Worm (Caenorhabditis elegans): ENCODE data around the gene F48C5.2.

The F48C5.2 gene

DNA sequence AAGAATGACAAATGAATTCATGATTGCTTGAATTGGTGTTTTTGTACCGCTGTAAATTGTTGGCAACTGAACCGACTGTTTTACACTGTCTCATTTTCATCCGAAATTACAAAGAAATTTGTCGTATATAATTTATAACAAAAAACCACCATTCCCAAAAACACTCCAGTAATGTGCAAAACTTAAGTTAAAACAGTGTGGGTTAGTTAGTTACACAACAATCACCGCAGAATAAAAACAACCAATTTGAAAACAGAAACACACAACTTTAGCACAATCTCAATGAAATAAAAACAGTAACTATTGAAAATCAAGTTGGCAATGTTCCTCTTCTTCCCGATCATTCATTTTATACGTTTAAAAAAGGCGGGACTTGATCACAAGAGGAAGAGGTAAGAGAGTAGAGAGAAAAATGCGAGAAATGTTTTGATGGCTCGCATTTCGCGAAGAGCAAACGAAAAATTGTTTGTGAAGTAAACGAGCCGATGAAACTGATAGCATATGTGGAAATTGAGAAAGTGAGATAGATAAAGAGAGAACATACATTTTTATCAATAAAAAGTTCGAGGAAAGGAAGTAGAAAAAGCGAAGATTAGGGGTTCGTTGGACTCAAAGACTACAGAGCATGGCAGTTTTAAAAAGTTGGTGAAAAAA, 46.3 kb downstream of the F48C5.2 start, which contains the start of gene F08B12.4 (continued):
- no peak for TF ChIP-seq lin-1 (GFP tag; IDR thresholded peaks at IDR 0.05)
- TF ChIP-seq pqm-1 (tag; optimal IDR thresholded peaks at IDR 0.05), result peak; percentile 69
- TF ChIP-seq lir-3 (tag; optimal IDR thresholded peaks at IDR 0.05), result no peak
- TF ChIP-seq skn-1 (tag; optimal IDR thresholded peaks at IDR 0.05), result no peak
- peak; percentile 36; the same call in 1 of the 2 replicates for TF ChIP-seq nhr-42 (GFP tag; IDR thresholded peaks at IDR 0.05)
- no peak for TF ChIP-seq ceh-62 (tag; optimal IDR thresholded peaks at IDR 0.05)
- TF ChIP-seq fos-1 (tag; optimal IDR thresholded peaks at IDR 0.05), result no peak
- TF ChIP-seq Y5F2A.4 (GFP tag; optimal IDR thresholded peaks at IDR 0.05), result no peak
- TF ChIP-seq mdl-1 (tag; optimal IDR thresholded peaks at IDR 0.05), result peak in 1 of 2 experiments; percentile 11
- TF ChIP-seq Y105C5A.15 (GFP tag; IDR thresholded peaks at IDR 0.05), result no peak
- no peak for TF ChIP-seq madf-5 (GFP tag; IDR thresholded peaks at IDR 0.05)
- no peak for TF ChIP-seq ctbp-1 (GFP tag; IDR thresholded peaks at IDR 0.05)
- TF ChIP-seq dmd-6 (GFP tag; IDR thresholded peaks at IDR 0.05), result peak; percentile 70
- TF ChIP-seq sdz-12 (GFP tag; optimal IDR thresholded peaks at IDR 0.05), result no peak
- no peak for TF ChIP-seq lin-15B (tag; optimal IDR thresholded peaks at IDR 0.05)
- no peak for TF ChIP-seq zip-2 (tag; optimal IDR thresholded peaks at IDR 0.05)
- TF ChIP-seq php-3 (GFP tag; IDR thresholded peaks at IDR 0.05), result peak; percentile 51; the same call in 1 of the 2 replicates
- no peak for TF ChIP-seq dpl-1 (GFP tag; optimal IDR thresholded peaks at IDR 0.05)
- no peak for TF ChIP-seq egl-43 (GFP tag; IDR thresholded peaks at IDR 0.05)
- TF ChIP-seq spr-3 (GFP tag; optimal IDR thresholded peaks at IDR 0.05), result no peak
- no peak for TF ChIP-seq ceh-32 (tag; optimal IDR thresholded peaks at IDR 0.05; ENCODE audit: poor library complexity)
- TF ChIP-seq snpc-4 (tag; optimal IDR thresholded peaks at IDR 0.05), result no peak
- no peak for TF ChIP-seq nhr-10 (tag; optimal IDR thresholded peaks at IDR 0.05)
- no peak for TF ChIP-seq daf-19 (GFP tag; conservative IDR thresholded peaks at IDR 0.05)
- peak; percentile 26 for TF ChIP-seq mep-1 (tag; optimal IDR thresholded peaks at IDR 0.05)
- no peak for TF ChIP-seq tag-97 (GFP tag; IDR thresholded peaks at IDR 0.05)
- TF ChIP-seq jun-1 (tag; optimal IDR thresholded peaks at IDR 0.05), result no peak
- peak; percentile 64 for TF ChIP-seq nhr-28 (tag; optimal IDR thresholded peaks at IDR 0.05)
- no peak for TF ChIP-seq nhr-102 (tag; optimal IDR thresholded peaks at IDR 0.05)
- TF ChIP-seq F26F4.8 (GFP tag; conservative IDR thresholded peaks at IDR 0.05), result no peak
- peak; percentile 63 for TF ChIP-seq aha-1 (tag)
- no peak for TF ChIP-seq nhr-111 (GFP tag; optimal IDR thresholded peaks at IDR 0.05)
- no peak for TF ChIP-seq zfp-3 (GFP tag; conservative IDR thresholded peaks at IDR 0.05)
- TF ChIP-seq ZK337.2 (GFP tag; IDR thresholded peaks at IDR 0.05), result no peak
- no peak for TF ChIP-seq unc-62 (GFP tag; optimal IDR thresholded peaks at IDR 0.05 in 1 of 2)
- no peak for TF ChIP-seq unc-62 (tag; optimal IDR thresholded peaks at IDR 0.05)
- no peak for TF ChIP-seq F49E8.2 (tag; optimal IDR thresholded peaks at IDR 0.05; ENCODE audit: borderline replicate concordance)
- TF ChIP-seq daf-8 (GFP tag; IDR thresholded peaks at IDR 0.05), result no peak

DNA sequence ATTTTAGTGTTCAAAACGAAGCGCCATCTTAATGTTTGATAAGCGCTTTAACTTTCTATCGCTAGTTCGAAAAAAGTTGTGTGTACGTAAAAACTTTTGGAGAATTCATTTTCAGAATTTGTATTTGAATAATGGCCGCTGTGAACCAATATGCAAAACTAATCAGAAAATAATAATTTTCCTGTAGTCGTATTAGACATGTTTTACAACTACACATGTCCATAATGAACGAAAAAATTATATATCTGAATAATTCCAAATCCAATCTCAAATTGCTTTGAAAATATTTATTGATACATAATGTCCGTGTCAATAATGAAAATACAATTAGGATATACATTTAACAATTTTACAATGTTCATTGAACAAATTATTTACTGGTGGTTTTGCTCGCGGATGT, 47.3 kb downstream of the F48C5.2 start:
- no peak for TF ChIP-seq daf-12 (tag; optimal IDR thresholded peaks at IDR 0.05)
- TF ChIP-seq mep-1 (tag; optimal IDR thresholded peaks at IDR 0.05), result peak; percentile 50
- TF ChIP-seq ztf-7 (tag; optimal IDR thresholded peaks at IDR 0.05), result no peak
- TF ChIP-seq ctbp-1 (GFP tag; IDR thresholded peaks at IDR 0.05), result no peak
- TF ChIP-seq zag-1 (tag; optimal IDR thresholded peaks at IDR 0.05), result no peak
- no peak for TF ChIP-seq F37D6.2 (tag; optimal IDR thresholded peaks at IDR 0.05)
- peak; percentile 92 for TF ChIP-seq aha-1 (tag)
- TF ChIP-seq daf-16 (GFP tag; optimal IDR thresholded peaks at IDR 0.05), result no peak
- peak; percentile 19 for TF ChIP-seq daf-16 (tag; optimal IDR thresholded peaks at IDR 0.05)
- no peak for TF ChIP-seq ZK546.5 (tag; optimal IDR thresholded peaks at IDR 0.05)

Data from whole organism, L4 larva.